Worm (Caenorhabditis elegans) whole organism, L4 larva: ENCODE results near the gene sphr-1.

Experiments used
- F49E8.2 ChIP-seq: sonication (generic microtip); optimal IDR thresholded peaks from 2 replicates; lab custom pipeline; 2016; ENCODE audit warnings: missing compliant biosample characterization, mild to moderate bottlenecking, missing genetic modification characterization, borderline replicate concordance
- R02D3.7 ChIP-seq: fragments of 150-350 bp; sonication (generic microtip); optimal IDR thresholded peaks from 3 replicates; lab custom pipeline; 2014; ENCODE audit warnings: missing biosample characterization, missing genetic modification characterization
- aly-2 ChIP-seq: sonication (generic microtip); optimal IDR thresholded peaks from 2 replicates; lab custom pipeline; 2018; ENCODE audit warnings: missing biosample characterization, missing genetic modification characterization
- ama-1 ChIP-seq: fragments of 150-350 bp; optimal IDR thresholded peaks from 2 replicates; lab custom pipeline; 2014; ENCODE audit warnings: inconsistent platforms, mixed read lengths
- egl-43 ChIP-seq: fragments of 200-800 bp; sonication (Bioruptor generic); IDR thresholded peaks from 2 replicates; pipeline ENCODE4 v1.3.6; 2022; ENCODE audit warnings: missing genetic modification reagents, missing genetic modification characterization, missing compliant biosample characterization
- gei-8 ChIP-seq: fragments of 200-800 bp; sonication (Bioruptor generic); optimal IDR thresholded peaks from 2 replicates; lab custom pipeline; 2018; ENCODE audit warnings: mild to moderate bottlenecking, missing genetic modification characterization, missing compliant biosample characterization
- hlh-30 ChIP-seq: sonication (generic microtip); optimal IDR thresholded peaks from 2 replicates; lab custom pipeline; 2017; ENCODE audit warnings: antibody characterized with exemption, mild to moderate bottlenecking, missing genetic modification characterization, missing compliant biosample characterization; ENCODE audit not compliant: insufficient read depth
- pha-4 ChIP-seq, 2 experiments: fragments of 150-350 bp in 1 of 2; fragments of 200-800 bp in 1 of 2; sonication (Bioruptor generic) in 1 of 2; IDR thresholded peaks in 1 of 2; optimal IDR thresholded peaks in 1 of 2; 2 replicates each; pipeline versions ENCODE4 v1.3.6 to Lab custom; 2014 to 2022; ENCODE audit warnings: missing genetic modification characterization in 2 of 2, missing genetic modification reagents in 2 of 2, missing biosample characterization in 1 of 2, missing compliant biosample characterization in 1 of 2
- snpc-4 ChIP-seq: fragments of 150-350 bp; optimal IDR thresholded peaks from 2 replicates; lab custom pipeline; 2014; ENCODE audit warnings: missing biosample characterization, missing genetic modification characterization
- unc-130 ChIP-seq: sonication (generic microtip); optimal IDR thresholded peaks from 2 replicates; lab custom pipeline; 2016; ENCODE audit warnings: missing genetic modification reagents, missing genetic modification characterization, missing compliant biosample characterization
- unc-62 ChIP-seq, 3 experiments: fragments of 150-350 bp in 1 of 3; sonication (generic microtip); optimal IDR thresholded peaks in 2 of 3; peaks in 1 of 3; 1 replicate in 1 of 3; 2 replicates in 2 of 3; lab custom pipeline; 2014 to 2017; ENCODE audit warnings: missing biosample characterization in 3 of 3, missing genetic modification characterization in 3 of 3, missing genetic modification reagents in 3 of 3, missing genotype in 1 of 3

- TF ChIP-seq ama-1 = no peak
- TF ChIP-seq aly-2 (tag; lab: Kevin White, UChicago) = no peak
- no peak for TF ChIP-seq hlh-30 (tag; lab: Kevin White, UChicago)
- no peak for TF ChIP-seq unc-130 (GFP tag; lab: Kevin White, UChicago)
- TF ChIP-seq egl-43 (GFP tag; lab: Robert Waterston, UW) = no peak
- TF ChIP-seq unc-62 (GFP tag; optimal IDR thresholded peaks at IDR 0.05 in 1 of 2; lab: Kevin White, UChicago) = peak in 1 of 2 experiments; percentile 95
- TF ChIP-seq unc-62 (tag; optimal IDR thresholded peaks at IDR 0.05; lab: Kevin White, UChicago) = no peak
- no peak for TF ChIP-seq snpc-4 (tag; lab: Kevin White, UChicago)
- TF ChIP-seq gei-8 (GFP tag; lab: Kevin White, UChicago) = no peak
- TF ChIP-seq F49E8.2 (tag; lab: Kevin White, UChicago) = no peak
- TF ChIP-seq pha-4 (GFP tag; IDR thresholded peaks at IDR 0.05; lab: Robert Waterston, UW) = no peak
- no peak for TF ChIP-seq pha-4 (tag; optimal IDR thresholded peaks at IDR 0.05; lab: Kevin White, UChicago)
- no peak for TF ChIP-seq R02D3.7 (tag; lab: Kevin White, UChicago)
Measured at ce11 chrV:9191406-9191805, at the start of gene sphr-1.
